Worm (Caenorhabditis elegans) whole organism, L4 larva: ENCODE measurements around the gene mbl-1.
A peak's percentile ranks its signal among the peaks of the same experiment; 100 is the strongest.

Source experiments
- daf-19 ChIP-seq: fragments of 200-800 bp; sonication (Bioruptor generic); conservative IDR thresholded peaks from 2 replicates; pipeline ENCODE4 v1.3.6; 2022; ENCODE audit warnings: missing genetic modification characterization, missing compliant biosample characterization
- hlh-30 ChIP-seq: sonication (generic microtip); optimal IDR thresholded peaks from 2 replicates; lab custom pipeline; 2017; ENCODE audit warnings: antibody characterized with exemption, mild to moderate bottlenecking, missing genetic modification characterization, missing compliant biosample characterization; ENCODE audit not compliant: insufficient read depth
- lin-13 ChIP-seq: fragments of 150-350 bp; optimal IDR thresholded peaks from 2 replicates; lab custom pipeline; 2014; ENCODE audit warnings: missing biosample characterization, missing genetic modification reagents, missing genetic modification characterization
- lsy-2 ChIP-seq, 2 experiments: fragments of 150-350 bp in 1 of 2; sonication (generic microtip) in 1 of 2; optimal IDR thresholded peaks; 2 replicates each; lab custom pipeline; 2014 to 2017; ENCODE audit warnings: missing biosample characterization in 2 of 2, missing genetic modification characterization in 2 of 2
- mdl-1 ChIP-seq, 2 experiments: fragments of 150-350 bp in 1 of 2; sonication (generic microtip) in 1 of 2; optimal IDR thresholded peaks; 2 replicates each; lab custom pipeline; 2014 to 2017; ENCODE audit warnings: missing biosample characterization in 2 of 2, missing genetic modification characterization in 2 of 2
- snpc-4 ChIP-seq: fragments of 150-350 bp; optimal IDR thresholded peaks from 2 replicates; lab custom pipeline; 2014; ENCODE audit warnings: missing biosample characterization, missing genetic modification characterization

- no peak for TF ChIP-seq snpc-4 (tag; lab: Kevin White, UChicago)
- TF ChIP-seq mdl-1 (tag; optimal IDR thresholded peaks at IDR 0.05; lab: Kevin White, UChicago) = peak in 1 of 2 experiments; percentile 22
- no peak for TF ChIP-seq lin-13
- TF ChIP-seq daf-19 (GFP tag; lab: Robert Waterston, UW) = no peak
- TF ChIP-seq lsy-2 (tag; optimal IDR thresholded peaks at IDR 0.05; lab: Kevin White, UChicago) = no peak
- peak; percentile 25 for TF ChIP-seq hlh-30
Observed at ce11 chrX:17054121-17054520, 75.7 kb downstream of the mbl-1 start.
